Worm (Caenorhabditis elegans): ENCODE results near the gene ZC196.3.
A peak's percentile ranks its signal among the peaks of the same experiment; 100 is the strongest.

Gene ZC196.3

ce11 chrV:8782112-8782511, 45.6 kb downstream of the ZC196.3 start:
- TF ChIP-seq flt-1 (GFP tag; IDR thresholded peaks at IDR 0.05) = no peak
- TF ChIP-seq cog-1 (tag; optimal IDR thresholded peaks at IDR 0.05) = no peak
- no peak for TF ChIP-seq ztf-29 (GFP tag; IDR thresholded peaks at IDR 0.05)
- no peak for TF ChIP-seq ref-1 (GFP tag; conservative IDR thresholded peaks at IDR 0.05)
- no peak for TF ChIP-seq T22C8.4 (GFP tag; IDR thresholded peaks at IDR 0.05)
- TF ChIP-seq tab-1 (GFP tag; IDR thresholded peaks at IDR 0.05) = no peak
- no peak for TF ChIP-seq klf-2 (GFP tag; conservative IDR thresholded peaks at IDR 0.05)
- TF ChIP-seq med-1 (GFP tag; optimal IDR thresholded peaks at IDR 0.05; ENCODE audit: insufficient read depth) = no peak
- no peak for TF ChIP-seq ztf-23 (GFP tag; IDR thresholded peaks at IDR 0.05)

- no peak for TF ChIP-seq ref-1 (GFP tag; conservative IDR thresholded peaks at IDR 0.05)
- no peak for TF ChIP-seq ztf-29 (GFP tag; IDR thresholded peaks at IDR 0.05)
- TF ChIP-seq med-1 (GFP tag; optimal IDR thresholded peaks at IDR 0.05; ENCODE audit: insufficient read depth) = no peak
- TF ChIP-seq tab-1 (GFP tag; IDR thresholded peaks at IDR 0.05) = no peak
- TF ChIP-seq T22C8.4 (GFP tag; IDR thresholded peaks at IDR 0.05) = no peak
- TF ChIP-seq flt-1 (GFP tag; IDR thresholded peaks at IDR 0.05) = no peak
- no peak for TF ChIP-seq cog-1 (tag; optimal IDR thresholded peaks at IDR 0.05)
Measured at ce11 chrV:8784485-8784884, 48.0 kb downstream of the ZC196.3 start.

- TF ChIP-seq flt-1 (GFP tag; IDR thresholded peaks at IDR 0.05) = peak; percentile 73
- no peak for TF ChIP-seq ref-1 (GFP tag; conservative IDR thresholded peaks at IDR 0.05)
- peak; percentile 70; the same call in 1 of the 2 replicates for TF ChIP-seq tab-1 (GFP tag; IDR thresholded peaks at IDR 0.05)
- TF ChIP-seq cog-1 (tag; optimal IDR thresholded peaks at IDR 0.05) = peak; percentile 27
- peak; percentile 60 for TF ChIP-seq ztf-23 (GFP tag; IDR thresholded peaks at IDR 0.05)
- no peak for TF ChIP-seq T22C8.4 (GFP tag; IDR thresholded peaks at IDR 0.05)
- TF ChIP-seq klf-2 (GFP tag; conservative IDR thresholded peaks at IDR 0.05) = no peak
- TF ChIP-seq ztf-29 (GFP tag; IDR thresholded peaks at IDR 0.05) = peak; percentile 75
Measured at ce11 chrV:8785526-8785925, 49.1 kb downstream of the ZC196.3 start.

ce11 chrV:8786245-8786644, 49.8 kb downstream of the ZC196.3 start, which contains the start of gene sup-37:
sup-37 (plus strand) TSS chrV:8786545.
- TF ChIP-seq tab-1 (GFP tag; IDR thresholded peaks at IDR 0.05) = no peak
- no peak for TF ChIP-seq cog-1 (tag; optimal IDR thresholded peaks at IDR 0.05)
- TF ChIP-seq flt-1 (GFP tag; IDR thresholded peaks at IDR 0.05) = no peak

Measured in whole organism, midembryonic.